Worm (Caenorhabditis elegans) whole organism, L2 larva: ENCODE data around the gene Y79H2A.12.

Experiments used
- ZK546.5 ChIP-seq: sonication (generic microtip); optimal IDR thresholded peaks from 2 replicates; lab custom pipeline; 2017; ENCODE audit warnings: missing biosample characterization, missing genetic modification characterization
- alr-1 ChIP-seq: fragments of 150-350 bp; optimal IDR thresholded peaks from 2 replicates; lab custom pipeline; 2014; ENCODE audit warnings: missing biosample characterization, missing genetic modification characterization
- ama-1 ChIP-seq: fragments of 150-350 bp; optimal IDR thresholded peaks from 2 replicates; lab custom pipeline; 2018; ENCODE audit warnings: inconsistent platforms
- ceh-16 ChIP-seq: fragments of 150-350 bp; optimal IDR thresholded peaks from 2 replicates; lab custom pipeline; 2014; ENCODE audit warnings: missing biosample characterization, missing genetic modification characterization
- crh-2 ChIP-seq: sonication (generic microtip); optimal IDR thresholded peaks from 2 replicates; lab custom pipeline; 2017; ENCODE audit warnings: missing biosample characterization, missing genetic modification characterization
- dmd-4 ChIP-seq: sonication (generic microtip); optimal IDR thresholded peaks from 2 replicates; lab custom pipeline; 2017; ENCODE audit warnings: missing biosample characterization, missing genetic modification characterization
- elt-1 ChIP-seq: fragments of 150-350 bp; optimal IDR thresholded peaks from 2 replicates; lab custom pipeline; 2014; ENCODE audit warnings: missing biosample characterization, missing genetic modification characterization
- elt-3 ChIP-seq: sonication (generic microtip); optimal IDR thresholded peaks from 2 replicates; lab custom pipeline; 2017; ENCODE audit warnings: missing biosample characterization, missing genetic modification characterization
- fos-1 ChIP-seq: fragments of 150-350 bp; optimal IDR thresholded peaks from 2 replicates; lab custom pipeline; 2014; ENCODE audit warnings: missing biosample characterization, missing genetic modification characterization
- nhr-12 ChIP-seq: fragments of 150-350 bp; optimal IDR thresholded peaks from 2 replicates; lab custom pipeline; 2014; ENCODE audit warnings: missing biosample characterization, missing genetic modification characterization
- skn-1 ChIP-seq: sonication (generic microtip); optimal IDR thresholded peaks from 2 replicates; lab custom pipeline; 2017; ENCODE audit warnings: missing biosample characterization, missing genetic modification characterization
- snpc-4 ChIP-seq: fragments of 150-350 bp; optimal IDR thresholded peaks from 2 replicates; lab custom pipeline; 2014; ENCODE audit warnings: missing biosample characterization, missing genetic modification characterization
- unc-39 ChIP-seq: fragments of 150-350 bp; optimal IDR thresholded peaks from 2 replicates; lab custom pipeline; 2014; ENCODE audit warnings: missing biosample characterization, missing genetic modification characterization
- unc-62 ChIP-seq: fragments of 150-350 bp; optimal IDR thresholded peaks from 2 replicates; lab custom pipeline; 2014; ENCODE audit warnings: missing biosample characterization, missing genetic modification reagents, missing genetic modification characterization

DNA sequence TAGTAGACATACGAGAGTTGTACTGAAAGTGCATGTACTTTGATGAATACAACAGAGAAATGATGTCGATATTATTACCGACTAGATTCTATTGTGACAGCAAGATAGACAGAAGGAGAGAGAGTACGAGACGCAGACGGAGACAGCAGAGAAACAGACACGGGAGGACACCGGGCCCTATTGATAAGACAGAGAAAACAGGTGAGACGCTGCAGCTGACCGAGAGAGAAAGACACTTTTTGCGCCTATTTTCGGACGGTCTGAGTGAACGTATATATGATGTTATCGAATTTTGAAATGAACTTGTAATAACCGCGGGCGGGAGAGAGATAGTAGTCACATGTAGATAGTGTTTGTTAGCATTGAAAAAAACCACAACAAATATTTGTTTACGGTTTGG lies 25.4 kb downstream of the Y79H2A.12 start:
- TF ChIP-seq dmd-4 (no peak), elt-1 (tag; lab: Kevin White, UChicago) (no peak), snpc-4 (tag; lab: Kevin White, UChicago) (no peak), ceh-16 (tag; lab: Kevin White, UChicago) (no peak), skn-1 (no peak), nhr-12 (tag; lab: Kevin White, UChicago) (no peak), unc-39 (no peak), elt-3 (tag; lab: Kevin White, UChicago) (no peak), ama-1 (lab: Kevin White, UChicago) (no peak), fos-1 (tag; lab: Kevin White, UChicago) (peak; percentile 74), alr-1 (tag; lab: Kevin White, UChicago) (no peak), unc-62 (GFP tag; lab: Kevin White, UChicago) (no peak), crh-2 (tag; lab: Kevin White, UChicago) (peak; percentile 21), ZK546.5 (tag; lab: Kevin White, UChicago) (no peak)
